Fruit fly (Drosophila melanogaster) whole organism, pupa: Measurements from ENCODE around the gene Lrp4.
A peak's percentile ranks its signal among the peaks of the same experiment; 100 is the strongest.

Experiments
- CG10348 ChIP-seq: fragments of 200-800 bp; sonication (Bioruptor generic); IDR thresholded peaks from 2 replicates; pipeline ENCODE4 v1.3.6; 2022; ENCODE audit warnings: missing biosample characterization, missing genetic modification characterization
- CG12605 ChIP-seq: fragments of 200-800 bp; sonication (Bioruptor generic); IDR thresholded peaks from 2 replicates; pipeline ENCODE4 v1.3.6; 2022; ENCODE audit warnings: missing biosample characterization, missing genetic modification characterization
- CG13204 ChIP-seq: fragments of 200-800 bp; sonication (Bioruptor generic); optimal IDR thresholded peaks from 2 replicates; lab custom pipeline; 2018; ENCODE audit warnings: missing biosample characterization, mild to moderate bottlenecking, missing genetic modification characterization, moderate library complexity
- CG14655 ChIP-seq: fragments of 200-800 bp; sonication (Bioruptor generic); optimal IDR thresholded peaks from 3 replicates; lab custom pipeline; 2017; ENCODE audit warnings: mild to moderate bottlenecking, missing biosample characterization, missing genetic modification reagents, missing genetic modification characterization
- CG17806 ChIP-seq: fragments of 200-800 bp; sonication (Bioruptor generic); optimal IDR thresholded peaks from 2 replicates; lab custom pipeline; 2018; ENCODE audit warnings: missing biosample characterization, mild to moderate bottlenecking, missing genetic modification characterization, moderate library complexity
- CG32121 ChIP-seq: fragments of 200-800 bp; sonication (Bioruptor generic); IDR thresholded peaks from 2 replicates; pipeline ENCODE4 v1.3.6; 2022; ENCODE audit warnings: missing biosample characterization, missing genetic modification characterization
- CG34367 ChIP-seq: fragments of 200-800 bp; sonication (Bioruptor generic); optimal IDR thresholded peaks from 2 replicates; lab custom pipeline; 2018; ENCODE audit warnings: missing biosample characterization, mild to moderate bottlenecking, missing genetic modification characterization
- CG4496 ChIP-seq: fragments of 200-800 bp; sonication (Bioruptor generic); IDR thresholded peaks from 3 replicates; pipeline ENCODE4 v1.3.6; 2022; ENCODE audit warnings: missing biosample characterization, missing genetic modification characterization
- CG8159 ChIP-seq: fragments of 200-800 bp; sonication (Bioruptor generic); optimal IDR thresholded peaks from 3 replicates; lab custom pipeline; 2018; ENCODE audit warnings: missing biosample characterization, mild to moderate bottlenecking, missing genetic modification characterization, moderate library complexity
- CG8301 ChIP-seq: fragments of 200-800 bp; sonication (Bioruptor generic); optimal IDR thresholded peaks from 2 replicates; lab custom pipeline; 2018; ENCODE audit warnings: missing biosample characterization, mild to moderate bottlenecking, missing genetic modification characterization
- CG9948 ChIP-seq: fragments of 200-800 bp; sonication (Bioruptor generic); optimal IDR thresholded peaks from 2 replicates; lab custom pipeline; 2018; ENCODE audit warnings: missing biosample characterization, mild to moderate bottlenecking, missing genetic modification characterization, moderate library complexity
- D1 ChIP-seq: fragments of 200-800 bp; sonication (Bioruptor generic); optimal IDR thresholded peaks from 2 replicates; lab custom pipeline; 2018; ENCODE audit warnings: missing biosample characterization, mild to moderate bottlenecking, missing genetic modification characterization, moderate library complexity
- EcR ChIP-seq: fragments of 200-800 bp; sonication (Bioruptor generic); optimal IDR thresholded peaks from 3 replicates; lab custom pipeline; 2019; ENCODE audit warnings: missing biosample characterization, missing genetic modification characterization, mild to moderate bottlenecking, moderate library complexity, missing genetic modification reagents
- Ets98B ChIP-seq: fragments of 200-800 bp; sonication (Bioruptor generic); IDR thresholded peaks from 2 replicates; pipeline ENCODE4 v1.3.6; 2022; ENCODE audit warnings: missing biosample characterization, missing genetic modification characterization
- Pif1A ChIP-seq: fragments of 200-800 bp; sonication (Bioruptor generic); optimal IDR thresholded peaks from 3 replicates; lab custom pipeline; 2016; ENCODE audit warnings: missing biosample characterization, missing genetic modification characterization
- Pif1B ChIP-seq: fragments of 200-800 bp; sonication (Bioruptor generic); optimal IDR thresholded peaks from 3 replicates; lab custom pipeline; 2016; ENCODE audit warnings: missing biosample characterization, missing genetic modification characterization
- Snoo ChIP-seq: fragments of 200-800 bp; sonication (Bioruptor generic); optimal IDR thresholded peaks from 3 replicates; lab custom pipeline; 2017; ENCODE audit warnings: missing biosample characterization, mild to moderate bottlenecking, missing genetic modification characterization, inconsistent platforms
- fd96Ca ChIP-seq: fragments of 200-800 bp; sonication (Bioruptor generic); IDR thresholded peaks from 3 replicates; pipeline ENCODE4 v1.3.6; 2022; ENCODE audit warnings: missing biosample characterization, missing genetic modification characterization
- gl ChIP-seq: fragments of 200-800 bp; sonication (Bioruptor generic); optimal IDR thresholded peaks from 2 replicates; lab custom pipeline; 2018; ENCODE audit warnings: missing biosample characterization, mild to moderate bottlenecking, missing genetic modification characterization

Lrp4 gene

dm6 chrX:15944735-15945323, 34.2 kb downstream of the Lrp4 start, which contains the start of gene Rrp47:
Gene Rrp47 (plus strand): TSS chrX:15944897.
- TF ChIP-seq CG12605, result no peak
- TF ChIP-seq CG13204 (GFP tag; lab: Kevin White, UChicago), result no peak
- TF ChIP-seq D1 (tag; lab: Kevin White, UChicago), result peak; percentile 24
- TF ChIP-seq CG9948 (tag; lab: Kevin White, UChicago), result no peak
- TF ChIP-seq, all 21 proteins: peak for 1

DNA sequence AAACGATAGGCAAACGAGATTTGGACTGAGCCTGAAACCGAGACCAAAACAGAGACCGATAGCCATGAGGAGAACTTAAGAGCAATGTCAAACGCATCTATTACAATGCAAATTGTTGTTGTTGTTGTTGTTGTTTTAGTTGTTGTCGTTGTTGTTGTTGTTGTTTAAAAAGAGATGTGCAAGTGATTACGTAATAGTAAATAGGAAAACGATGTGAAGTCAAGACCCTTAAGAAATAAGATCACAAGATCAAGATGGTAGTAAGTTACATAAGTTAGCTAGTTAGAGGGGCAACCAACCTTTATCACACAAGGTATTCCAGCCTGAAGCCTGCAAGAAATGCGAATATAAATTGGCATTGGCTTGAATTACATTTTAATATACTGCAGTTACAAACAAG, 39.4 kb downstream of the Lrp4 start:
- TF ChIP-seq CG34367 (tag; lab: Kevin White, UChicago) (no peak), gl (tag; lab: Kevin White, UChicago) (no peak), CG32121 (no peak), CG8301 (tag; lab: Kevin White, UChicago) (no peak), CG17806 (tag; lab: Kevin White, UChicago) (no peak), Snoo (tag; lab: Kevin White, UChicago) (no peak), fd96Ca (GFP tag; lab: Robert Waterston, UW) (no peak), EcR (GFP tag; lab: Kevin White, UChicago) (no peak), CG8159 (tag; lab: Kevin White, UChicago) (no peak), CG4496 (GFP tag; lab: Robert Waterston, UW) (no peak), D1 (tag; lab: Kevin White, UChicago) (no peak), CG14655 (GFP tag; lab: Kevin White, UChicago) (no peak), CG13204 (GFP tag; lab: Kevin White, UChicago) (no peak), CG10348 (GFP tag; lab: Robert Waterston, UW) (no peak), Pif1B (GFP tag; lab: Kevin White, UChicago) (no peak), Pif1A (no peak)
- TF ChIP-seq, all 21 proteins: peak for 0

DNA sequence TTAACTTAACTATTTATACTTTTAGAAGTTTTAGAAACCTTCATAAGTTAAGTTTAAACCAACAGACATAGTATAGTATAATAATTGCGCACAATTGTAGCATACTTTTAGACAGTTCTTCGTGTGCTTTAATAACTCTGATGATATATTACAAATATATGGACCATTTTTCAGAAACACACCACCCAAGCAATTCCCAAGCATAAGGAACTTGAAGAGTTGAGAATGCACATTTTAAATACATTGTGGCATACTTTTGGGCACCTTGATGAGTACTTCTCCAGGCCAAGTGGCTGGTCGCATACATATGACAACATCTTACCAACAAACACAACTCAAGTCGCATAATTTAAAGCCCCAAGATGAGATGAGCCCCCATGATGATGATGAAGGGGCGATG, 58.9 kb downstream of the Lrp4 start:
- TF ChIP-seq CG4496 (GFP tag; lab: Robert Waterston, UW), result no peak
- TF ChIP-seq D1 (tag; lab: Kevin White, UChicago), result no peak
- no peak for TF ChIP-seq CG17806 (tag; lab: Kevin White, UChicago)
- TF ChIP-seq Pif1A, result no peak
- TF ChIP-seq CG32121, result no peak
- TF ChIP-seq Ets98B (GFP tag; lab: Robert Waterston, UW), result no peak
- no peak for TF ChIP-seq CG8301 (tag; lab: Kevin White, UChicago)
- TF ChIP-seq, all 21 proteins: peak for 0
